Worm (Caenorhabditis elegans): ENCODE results near the gene acs-10.

DNA sequence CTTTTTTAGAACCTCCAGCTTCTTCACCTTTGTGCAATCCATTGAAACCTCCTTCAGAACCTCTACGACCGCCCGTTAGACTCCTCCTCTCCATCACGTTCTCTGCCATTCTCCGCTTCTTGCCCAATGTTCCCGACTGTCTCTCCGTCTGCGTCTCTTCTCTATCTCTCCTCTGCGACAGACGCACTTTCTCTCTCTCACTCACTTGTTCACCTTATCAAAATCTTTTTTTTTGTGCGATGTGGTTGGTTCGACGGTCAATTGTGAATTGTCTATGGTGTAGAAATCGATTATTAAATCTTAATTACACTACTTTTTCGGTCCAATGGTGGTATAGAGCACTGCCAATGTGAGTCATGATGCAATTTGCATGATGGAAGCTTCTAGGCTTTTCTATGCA, 47.2 kb downstream of the acs-10 start, which contains the start of gene atfs-1:
- TF ChIP-seq mep-1 (tag; optimal IDR thresholded peaks at IDR 0.05) (peak; percentile 23), unc-39 (tag; optimal IDR thresholded peaks at IDR 0.05) (no peak), flh-1 (GFP tag; optimal IDR thresholded peaks at IDR 0.05) (no peak), sem-2 (GFP tag; optimal IDR thresholded peaks at IDR 0.05) (no peak), nhr-76 (tag; optimal IDR thresholded peaks at IDR 0.05) (no peak), mab-5 (tag; optimal IDR thresholded peaks at IDR 0.05) (no peak)
